Fruit fly (Drosophila melanogaster) whole organism, larva: ENCODE data around the gene CG7730.
A peak's percentile ranks its signal among the peaks of the same experiment; 100 is the strongest.

Source experiments
- noc ChIP-seq: fragments of 200-800 bp; sonication (Bioruptor generic); optimal IDR thresholded peaks from 3 replicates; lab custom pipeline; 2019; ENCODE audit warnings: missing biosample characterization, mild to moderate bottlenecking, missing genetic modification characterization, moderate library complexity

Gene CG7730

DNA sequence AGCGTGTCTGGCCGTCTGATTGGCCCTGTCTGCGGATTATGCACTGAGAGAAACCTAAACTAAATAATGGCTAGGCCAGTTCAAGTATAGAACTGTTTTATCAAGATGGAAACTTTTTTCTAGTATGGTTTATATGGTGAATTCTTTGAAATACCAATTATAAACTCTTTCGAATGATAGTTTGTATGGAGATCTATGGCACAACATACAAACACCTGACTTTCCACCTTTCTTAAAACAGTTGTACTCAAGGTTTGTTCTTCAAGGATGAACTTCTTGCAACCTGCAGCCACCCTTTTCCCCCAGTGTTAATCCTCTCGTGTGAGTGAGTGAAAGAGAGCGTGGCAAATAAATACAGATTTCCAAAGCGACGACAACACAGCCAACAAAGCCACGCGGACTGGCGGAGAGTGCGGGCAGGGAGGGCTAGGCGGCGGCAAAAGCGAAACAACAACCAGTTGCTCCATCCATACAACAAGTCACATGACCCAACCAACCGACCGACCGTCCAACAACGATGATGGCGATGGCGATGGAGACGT is 23.0 kb upstream of the CG7730 start:
- TF ChIP-seq noc (tag; lab: Kevin White, UChicago), result peak; percentile 75

dm6 chr3L:17004765-17005414 is 22.4 kb upstream of the CG7730 start:
- no peak for TF ChIP-seq noc (tag; lab: Kevin White, UChicago)

DNA sequence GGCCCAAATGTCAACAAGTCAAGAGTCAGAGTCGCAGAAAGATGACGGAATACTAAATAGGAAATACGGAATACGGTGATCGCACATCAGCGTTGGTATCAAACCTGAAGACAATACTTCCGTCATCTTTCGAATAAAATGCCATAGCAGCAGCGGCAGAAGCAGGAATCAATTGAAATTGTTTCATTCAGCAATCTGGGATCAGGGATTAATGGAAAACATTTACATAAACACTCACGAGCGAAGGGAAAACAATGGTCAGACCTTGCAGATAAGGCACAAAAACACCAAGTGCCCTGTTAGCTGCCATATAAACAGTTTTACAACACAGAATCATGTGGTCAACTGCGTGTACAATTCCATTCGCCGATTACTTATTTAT is 21.9 kb upstream of the CG7730 start:
- no peak for TF ChIP-seq noc (tag; lab: Kevin White, UChicago)

- no peak for TF ChIP-seq noc (tag; lab: Kevin White, UChicago)
Observed at dm6 chr3L:17006250-17006693, 21.0 kb upstream of the CG7730 start.

DNA sequence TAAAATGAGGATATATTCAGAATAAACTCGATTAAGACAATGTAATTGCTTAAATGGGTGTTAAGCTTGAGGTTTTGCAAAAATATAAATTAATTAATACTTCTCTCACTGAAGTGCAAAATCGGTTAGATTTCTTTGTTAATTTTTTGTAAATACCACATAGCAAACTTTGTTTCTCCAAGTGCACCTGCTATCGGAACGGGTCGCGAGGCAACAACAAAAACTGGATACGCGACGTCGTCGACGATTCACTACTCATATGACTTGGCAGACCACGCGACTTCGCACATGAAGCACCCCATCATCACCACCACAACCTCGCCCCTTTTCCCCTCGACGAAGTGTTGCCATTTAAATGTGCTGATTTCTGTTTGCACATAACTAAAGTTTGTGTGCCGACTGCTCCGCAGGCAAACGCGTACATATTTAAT is 20.3 kb upstream of the CG7730 start:
- peak; percentile 67 for TF ChIP-seq noc (tag; lab: Kevin White, UChicago)

DNA sequence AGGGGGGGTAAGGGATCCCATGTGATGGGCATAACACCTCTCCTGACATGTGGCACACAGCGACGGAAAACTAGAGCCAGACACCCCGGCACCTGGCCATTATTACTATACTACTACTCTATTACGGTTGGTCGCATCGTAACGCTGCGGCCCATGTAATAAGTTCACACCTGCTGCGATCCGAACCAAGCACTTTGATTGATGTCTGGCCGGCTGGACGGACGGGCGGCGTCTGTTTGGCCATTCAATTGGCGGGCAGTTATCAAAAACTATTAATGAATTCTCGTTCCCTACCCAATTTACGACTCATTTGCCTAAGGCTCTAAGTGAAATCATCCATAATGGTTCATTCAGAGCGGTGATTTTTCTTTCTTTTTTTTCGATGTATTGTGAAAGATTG is 19.8 kb upstream of the CG7730 start:
- TF ChIP-seq noc (tag; lab: Kevin White, UChicago), result no peak

dm6 chr3L:17007945-17008344 is 19.4 kb upstream of the CG7730 start:
- no peak for TF ChIP-seq noc (tag; lab: Kevin White, UChicago)

dm6 chr3L:17008911-17009364 is 18.4 kb upstream of the CG7730 start:
- peak; percentile 81 for TF ChIP-seq noc (tag; lab: Kevin White, UChicago)

DNA sequence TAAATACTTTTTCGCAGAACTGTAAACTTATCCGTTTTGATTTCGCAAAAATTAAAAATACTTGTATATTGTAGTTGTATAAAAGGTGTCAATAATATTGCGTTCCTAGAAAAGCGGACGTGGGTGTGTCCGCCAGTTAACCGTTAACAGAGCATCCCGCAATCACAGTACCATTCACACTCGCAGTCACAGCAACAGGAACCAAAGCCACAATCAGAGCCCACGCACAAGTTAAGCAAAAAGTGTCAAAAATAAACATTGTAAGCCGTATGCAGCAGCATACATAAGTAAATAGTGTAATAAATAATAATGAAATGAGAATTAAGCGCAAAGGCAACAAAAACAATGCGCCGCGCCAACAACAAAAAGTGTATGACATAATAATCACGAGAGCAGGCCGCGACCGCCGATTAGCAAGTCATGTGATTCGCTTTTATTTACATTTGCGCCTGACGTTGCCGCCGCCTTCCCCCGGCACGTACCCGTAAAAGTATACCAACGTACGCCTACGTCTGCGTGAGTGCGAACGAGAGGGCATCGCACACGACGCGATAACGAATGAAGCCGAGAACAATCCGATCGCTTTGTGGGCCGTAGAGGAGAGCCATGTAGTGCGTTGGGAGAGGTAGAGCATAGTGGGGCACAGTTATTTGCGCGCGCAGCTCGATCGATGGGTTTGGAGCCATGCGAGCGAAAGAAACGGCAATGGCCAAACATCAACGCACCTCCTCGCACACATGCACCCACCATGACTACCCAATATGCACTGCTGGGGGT is 17.4 kb upstream of the CG7730 start:
- peak; percentile 91 for TF ChIP-seq noc (tag; lab: Kevin White, UChicago)

DNA sequence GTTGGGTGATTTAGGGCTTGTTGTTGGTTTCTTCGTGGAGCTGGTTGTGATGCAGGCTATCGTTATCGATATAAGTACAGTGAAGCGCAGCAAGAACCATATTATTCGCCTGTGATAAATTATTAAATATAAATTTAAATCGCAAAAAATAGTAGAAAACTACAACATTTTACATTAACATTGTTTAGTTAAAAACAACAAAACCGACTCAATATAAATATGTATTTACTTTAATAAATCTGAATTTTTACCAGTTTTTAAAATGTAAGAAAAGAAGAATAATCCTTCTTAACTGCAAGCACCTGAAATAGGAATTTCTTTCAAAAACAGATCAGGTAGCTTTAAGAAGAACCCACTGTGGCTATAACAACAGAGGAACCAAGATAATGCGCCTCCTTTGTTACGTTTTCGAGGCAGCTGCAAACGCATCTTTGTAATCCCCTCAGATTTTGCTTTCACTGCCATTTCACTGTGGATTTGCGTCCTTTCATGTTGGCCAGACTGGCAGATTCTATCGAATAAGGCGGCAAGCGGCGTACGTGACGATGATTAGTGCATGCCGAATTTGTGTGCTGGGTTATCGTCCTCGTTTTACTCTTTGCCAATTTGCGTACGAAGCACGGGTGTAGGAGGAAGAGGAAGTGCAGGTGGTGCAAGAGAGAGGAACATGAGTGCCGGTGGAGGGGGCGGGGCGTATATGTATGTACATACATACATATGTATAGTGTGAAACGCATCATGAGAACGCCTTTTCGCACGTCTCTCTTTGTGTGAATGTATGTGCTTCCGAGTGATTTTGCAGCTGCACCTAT is 16.6 kb upstream of the CG7730 start:
- TF ChIP-seq noc (tag; lab: Kevin White, UChicago), result no peak

DNA sequence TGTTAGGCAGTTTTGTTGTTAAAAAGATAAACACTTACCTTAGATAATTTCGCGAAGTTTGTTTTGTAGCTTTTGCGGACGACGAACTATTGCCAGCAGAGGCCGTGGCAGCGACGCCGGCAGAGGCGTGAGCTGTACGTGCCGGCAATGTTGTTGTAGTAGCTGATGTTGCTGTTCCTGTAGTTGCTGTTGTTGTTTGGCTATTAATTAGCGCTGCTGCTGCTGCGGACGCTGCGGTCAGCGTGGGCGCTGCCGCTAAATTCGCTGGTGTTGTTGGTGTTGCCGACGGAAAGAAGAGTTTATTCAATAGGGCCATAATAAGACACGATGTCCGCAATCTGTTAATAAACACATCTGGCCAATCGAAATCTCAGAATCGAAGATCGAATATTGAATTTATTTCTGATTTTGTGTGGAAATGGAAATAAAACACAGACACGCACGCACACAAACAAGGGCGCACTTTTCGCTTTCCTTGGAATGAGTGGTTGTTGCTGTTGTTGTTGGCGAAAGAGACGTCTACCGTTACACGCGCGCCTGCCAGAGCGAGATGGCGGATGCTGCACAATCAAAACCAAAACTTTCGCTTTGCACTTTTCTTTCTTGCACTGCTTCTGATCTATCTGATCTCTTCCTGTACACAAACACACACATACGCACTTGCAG is 15.8 kb upstream of the CG7730 start:
- no peak for TF ChIP-seq noc (tag; lab: Kevin White, UChicago)

DNA sequence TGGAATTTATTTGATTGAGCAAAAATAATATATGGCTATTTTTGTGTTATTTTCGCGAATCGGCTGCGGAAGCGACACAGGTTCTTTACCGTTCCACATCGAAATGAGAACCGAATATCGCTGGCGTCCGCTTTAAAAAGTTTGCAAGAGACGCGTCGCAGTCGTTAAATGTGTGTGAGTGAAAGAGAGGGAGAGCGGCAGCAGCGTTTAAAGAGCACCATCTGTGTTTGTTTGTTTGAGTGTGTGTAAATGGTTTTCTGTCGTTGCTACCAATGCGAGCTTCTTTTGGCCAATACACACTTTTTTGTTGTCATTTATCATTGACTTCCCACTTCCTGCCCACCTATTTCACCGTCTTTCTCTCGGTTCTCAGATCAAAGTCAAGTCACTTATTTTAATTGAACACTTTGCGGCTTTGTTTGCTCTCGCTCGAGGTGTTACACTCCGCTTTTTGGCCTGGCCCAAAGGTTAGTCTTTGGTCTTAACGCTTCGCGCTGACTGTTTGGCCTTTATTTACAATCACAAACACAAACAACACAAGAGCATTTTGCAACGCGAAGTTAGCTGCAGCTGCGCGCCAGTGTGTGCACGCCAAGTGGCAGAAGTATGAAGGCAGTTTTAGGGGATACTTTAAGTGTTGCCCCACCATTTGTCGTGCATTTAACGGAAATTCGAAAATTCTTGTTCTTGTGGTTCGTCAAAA is 15.1 kb upstream of the CG7730 start, which contains the start of gene CG3764:
Gene CG3764 (minus strand): TSS at position 549 of the 703 bp plus-strand sequence.
- peak; percentile 60 for TF ChIP-seq noc (tag; lab: Kevin White, UChicago)

DNA sequence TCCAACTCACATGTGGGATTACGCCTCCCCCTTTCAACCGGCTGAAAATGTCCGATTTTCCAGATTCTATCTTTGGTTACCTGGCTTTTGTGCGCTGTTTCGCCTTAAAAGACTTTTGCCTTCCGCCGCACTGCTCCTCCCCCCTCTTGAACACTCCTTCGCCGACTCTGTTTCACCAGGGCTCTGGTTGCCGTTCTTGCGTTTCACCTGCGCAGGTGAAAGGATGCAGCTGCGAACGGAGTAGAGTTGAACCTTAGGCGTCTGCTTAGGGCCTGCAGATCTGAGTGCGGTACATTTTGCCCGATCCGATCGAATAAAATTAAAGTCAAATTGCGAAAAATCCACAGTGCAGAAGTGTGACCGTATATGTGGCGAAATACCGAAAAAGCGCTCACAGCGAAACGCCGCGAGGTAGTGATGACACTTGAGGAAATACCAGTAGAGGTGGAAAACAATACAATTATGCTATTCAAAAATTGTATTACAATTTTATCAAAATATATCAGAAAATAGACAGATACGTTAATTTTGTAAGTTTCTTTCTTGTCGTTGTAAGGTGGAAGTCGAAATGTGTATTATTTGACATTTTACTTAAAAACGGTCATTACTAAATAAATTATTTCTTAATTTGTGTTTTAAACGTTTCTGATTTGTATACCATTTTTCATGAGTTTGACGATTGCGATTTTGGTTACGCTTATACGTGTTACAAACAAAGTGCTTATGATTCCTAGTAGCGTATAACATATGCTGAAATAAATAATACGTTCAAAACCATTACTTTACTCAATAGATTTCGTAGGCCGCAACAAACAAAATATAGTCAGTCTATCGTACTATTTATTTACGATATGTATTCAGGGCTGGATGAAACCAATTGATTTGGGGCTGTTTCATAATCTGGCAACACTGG is 11.4 kb upstream of the CG7730 start, which contains the start of the genes CG6664 and CG7728:
Gene CG6664 (minus strand): TSS at position 518 of the 913 bp plus-strand sequence.
Gene CG7728 (plus strand): TSS at position 874 of the 913 bp plus-strand sequence.
- no peak for TF ChIP-seq noc (tag; lab: Kevin White, UChicago)
